Worm (Caenorhabditis elegans) whole organism, young adult: ENCODE data around the gene B0244.15.

Experiments
- D2030.7 ChIP-seq: fragments of 200-800 bp; sonication (Bioruptor generic); IDR thresholded peaks from 2 replicates; pipeline ENCODE4 v1.3.6; 2022; ENCODE audit warnings: missing genetic modification reagents, missing genetic modification characterization, missing compliant biosample characterization
- ama-1 ChIP-seq, 3 experiments: fragments of 150-350 bp in 1 of 3; sonication (generic microtip) in 2 of 3; optimal IDR thresholded peaks; 2 replicates each; lab custom pipeline; 2014 to 2018; ENCODE audit warnings: missing biosample characterization in 2 of 3, missing genetic modification characterization in 2 of 3, missing genetic modification reagents in 2 of 3
- ets-4 ChIP-seq: fragments of 200-800 bp; sonication (Bioruptor generic); optimal IDR thresholded peaks from 2 replicates; lab custom pipeline; 2018; ENCODE audit warnings: mild to moderate bottlenecking, missing genetic modification characterization, missing compliant biosample characterization
- hlh-26 ChIP-seq: fragments of 200-800 bp; sonication (Bioruptor generic); conservative IDR thresholded peaks from 2 replicates; pipeline ENCODE4 v1.3.6; 2022; ENCODE audit warnings: missing genetic modification reagents, missing genetic modification characterization, missing compliant biosample characterization
- nhr-27 ChIP-seq: fragments of 200-800 bp; sonication (Bioruptor generic); optimal IDR thresholded peaks from 2 replicates; lab custom pipeline; 2018; ENCODE audit warnings: mild to moderate bottlenecking, missing genetic modification characterization, moderate library complexity, missing compliant biosample characterization

- TF ChIP-seq ets-4 (GFP tag; lab: Kevin White, UChicago) (no peak), hlh-26 (no peak), nhr-27 (no peak), D2030.7 (GFP tag; lab: Robert Waterston, UW) (no peak), ama-1 (optimal IDR thresholded peaks at IDR 0.05; lab: Kevin White, UChicago) (no peak), ama-1 (GFP tag; optimal IDR thresholded peaks at IDR 0.05; lab: Kevin White, UChicago) (no peak)
These were observed 35.6 kb upstream of the B0244.15 start for ce11 chrIII:5707546-5707945.
